1 fruit fly cellular context compared by ENCODE assay signal in genomic region chr3R:29538436-29538835, dm6.
TF ChIP-seq lines count a peak whose summit lies in the region.

No protein-coding gene starts in this region.

TF ChIP-seq in whole organism, prepupa, 60 proteins besides CTCF, POLR2A, EP300 and RAD21 (continued from another document):
- peak; percentile 74 for TF ChIP-seq topi (GFP tag; optimal IDR thresholded peaks at IDR 0.05; lab: Kevin White, UChicago)
- no peak for TF ChIP-seq CG1621 (tag; optimal IDR thresholded peaks at IDR 0.05; lab: Kevin White, UChicago)
- TF ChIP-seq cyc (GFP tag; optimal IDR thresholded peaks at IDR 0.05; lab: Kevin White, UChicago), result peak; percentile 73
- TF ChIP-seq CG6854 (GFP tag; optimal IDR thresholded peaks at IDR 0.05; lab: Kevin White, UChicago), result peak; percentile 23
- peak; percentile 61 for TF ChIP-seq lz (GFP tag; optimal IDR thresholded peaks at IDR 0.05; lab: Kevin White, UChicago)
- no peak for TF ChIP-seq fkh (GFP tag; optimal IDR thresholded peaks at IDR 0.05; lab: Kevin White, UChicago)
- TF ChIP-seq Ets96B (tag; optimal IDR thresholded peaks at IDR 0.05; lab: Kevin White, UChicago), result peak; percentile 56
- TF ChIP-seq svp (GFP tag; lab: Kevin White, UChicago), result peak; percentile 90
- peak; percentile 44 for TF ChIP-seq CG11902 (GFP tag; optimal IDR thresholded peaks at IDR 0.05; lab: Kevin White, UChicago)
- TF ChIP-seq Lpt (GFP tag; optimal IDR thresholded peaks at IDR 0.05; lab: Kevin White, UChicago), result no peak
- peak; percentile 50 for TF ChIP-seq CG34406 (GFP tag; optimal IDR thresholded peaks at IDR 0.05; lab: Kevin White, UChicago)
- TF ChIP-seq Hr38 (GFP tag; optimal IDR thresholded peaks at IDR 0.05; lab: Kevin White, UChicago), result no peak
- peak; percentile 52 for TF ChIP-seq vri (GFP tag; optimal IDR thresholded peaks at IDR 0.05; lab: Kevin White, UChicago)
- no peak for TF ChIP-seq CG4318 (GFP tag; optimal IDR thresholded peaks at IDR 0.05; lab: Kevin White, UChicago)
- peak; percentile 88 for TF ChIP-seq Eip78C (GFP tag; lab: Kevin White, UChicago)
- TF ChIP-seq Eip75B (GFP tag; optimal IDR thresholded peaks at IDR 0.05; lab: Kevin White, UChicago), result peak; percentile 55
- TF ChIP-seq CG9139 (GFP tag; optimal IDR thresholded peaks at IDR 0.05; lab: Kevin White, UChicago), result no peak
- TF ChIP-seq CG31627 (GFP tag; optimal IDR thresholded peaks at IDR 0.05; lab: Kevin White, UChicago), result peak; percentile 63
- peak; percentile 49 for TF ChIP-seq CG10631 (GFP tag; optimal IDR thresholded peaks at IDR 0.05; lab: Kevin White, UChicago)
- peak; percentile 72 for TF ChIP-seq CG3919 (GFP tag; optimal IDR thresholded peaks at IDR 0.05; lab: Kevin White, UChicago)
- peak; percentile 53 for TF ChIP-seq CG6792 (GFP tag; optimal IDR thresholded peaks at IDR 0.05; lab: Kevin White, UChicago)
- peak; percentile 52 for TF ChIP-seq CG7368 (GFP tag; optimal IDR thresholded peaks at IDR 0.05; lab: Kevin White, UChicago)
- TF ChIP-seq Hr39 (GFP tag; optimal IDR thresholded peaks at IDR 0.05; lab: Kevin White, UChicago), result peak; percentile 66
- TF ChIP-seq CG15336 (GFP tag; IDR thresholded peaks at IDR 0.05; lab: Robert Waterston, UW), result peak; percentile 40; the same call in 1 of the 2 replicates
- no peak for TF ChIP-seq fd85E (GFP tag; optimal IDR thresholded peaks at IDR 0.05; lab: Kevin White, UChicago)
- TF ChIP-seq Smox (GFP tag; optimal IDR thresholded peaks at IDR 0.05; lab: Kevin White, UChicago), result peak; percentile 74
- TF ChIP-seq CG8632 (GFP tag; optimal IDR thresholded peaks at IDR 0.05; lab: Kevin White, UChicago), result peak; percentile 12
- no peak for TF ChIP-seq Gug (GFP tag; IDR thresholded peaks at IDR 0.05; lab: Robert Waterston, UW)
- peak; percentile 51 for TF ChIP-seq acj6 (GFP tag; optimal IDR thresholded peaks at IDR 0.05; lab: Kevin White, UChicago)
- TF ChIP-seq CG6163 (GFP tag; IDR thresholded peaks at IDR 0.05; lab: Robert Waterston, UW), result peak; percentile 79; the same call in 2 of the 3 replicates
- TF ChIP-seq CG32006 (GFP tag; optimal IDR thresholded peaks at IDR 0.05; lab: Kevin White, UChicago), result peak; percentile 41
- TF ChIP-seq Sox102F (GFP tag; optimal IDR thresholded peaks at IDR 0.05; lab: Kevin White, UChicago), result peak; percentile 68
